Fruit fly (Drosophila melanogaster) whole organism, pupa: Measurements from ENCODE around the gene Prosbeta2.

Experiments used
- CG10348 ChIP-seq: fragments of 200-800 bp; sonication (Bioruptor generic); IDR thresholded peaks from 2 replicates; pipeline ENCODE4 v1.3.6; 2022; ENCODE audit warnings: missing biosample characterization, missing genetic modification characterization
- CG12605 ChIP-seq: fragments of 200-800 bp; sonication (Bioruptor generic); IDR thresholded peaks from 2 replicates; pipeline ENCODE4 v1.3.6; 2022; ENCODE audit warnings: missing biosample characterization, missing genetic modification characterization
- CG13204 ChIP-seq: fragments of 200-800 bp; sonication (Bioruptor generic); optimal IDR thresholded peaks from 2 replicates; lab custom pipeline; 2018; ENCODE audit warnings: missing biosample characterization, mild to moderate bottlenecking, missing genetic modification characterization, moderate library complexity
- CG14655 ChIP-seq: fragments of 200-800 bp; sonication (Bioruptor generic); optimal IDR thresholded peaks from 3 replicates; lab custom pipeline; 2017; ENCODE audit warnings: mild to moderate bottlenecking, missing biosample characterization, missing genetic modification reagents, missing genetic modification characterization
- CG15710 ChIP-seq: fragments of 200-800 bp; sonication (Bioruptor generic); optimal IDR thresholded peaks from 2 replicates; lab custom pipeline; 2018; ENCODE audit warnings: missing biosample characterization, mild to moderate bottlenecking, missing genetic modification characterization, moderate library complexity
- CG17806 ChIP-seq: fragments of 200-800 bp; sonication (Bioruptor generic); optimal IDR thresholded peaks from 2 replicates; lab custom pipeline; 2018; ENCODE audit warnings: missing biosample characterization, mild to moderate bottlenecking, missing genetic modification characterization, moderate library complexity
- CG32121 ChIP-seq: fragments of 200-800 bp; sonication (Bioruptor generic); IDR thresholded peaks from 2 replicates; pipeline ENCODE4 v1.3.6; 2022; ENCODE audit warnings: missing biosample characterization, missing genetic modification characterization
- CG34367 ChIP-seq: fragments of 200-800 bp; sonication (Bioruptor generic); optimal IDR thresholded peaks from 2 replicates; lab custom pipeline; 2018; ENCODE audit warnings: missing biosample characterization, mild to moderate bottlenecking, missing genetic modification characterization
- CG4496 ChIP-seq: fragments of 200-800 bp; sonication (Bioruptor generic); IDR thresholded peaks from 3 replicates; pipeline ENCODE4 v1.3.6; 2022; ENCODE audit warnings: missing biosample characterization, missing genetic modification characterization
- CG8159 ChIP-seq: fragments of 200-800 bp; sonication (Bioruptor generic); optimal IDR thresholded peaks from 3 replicates; lab custom pipeline; 2018; ENCODE audit warnings: missing biosample characterization, mild to moderate bottlenecking, missing genetic modification characterization, moderate library complexity
- CG8301 ChIP-seq: fragments of 200-800 bp; sonication (Bioruptor generic); optimal IDR thresholded peaks from 2 replicates; lab custom pipeline; 2018; ENCODE audit warnings: missing biosample characterization, mild to moderate bottlenecking, missing genetic modification characterization
- CG9948 ChIP-seq: fragments of 200-800 bp; sonication (Bioruptor generic); optimal IDR thresholded peaks from 2 replicates; lab custom pipeline; 2018; ENCODE audit warnings: missing biosample characterization, mild to moderate bottlenecking, missing genetic modification characterization, moderate library complexity
- D1 ChIP-seq: fragments of 200-800 bp; sonication (Bioruptor generic); optimal IDR thresholded peaks from 2 replicates; lab custom pipeline; 2018; ENCODE audit warnings: missing biosample characterization, mild to moderate bottlenecking, missing genetic modification characterization, moderate library complexity
- EcR ChIP-seq: fragments of 200-800 bp; sonication (Bioruptor generic); optimal IDR thresholded peaks from 3 replicates; lab custom pipeline; 2019; ENCODE audit warnings: missing biosample characterization, missing genetic modification characterization, mild to moderate bottlenecking, moderate library complexity, missing genetic modification reagents
- Ets98B ChIP-seq: fragments of 200-800 bp; sonication (Bioruptor generic); IDR thresholded peaks from 2 replicates; pipeline ENCODE4 v1.3.6; 2022; ENCODE audit warnings: missing biosample characterization, missing genetic modification characterization
- Pif1A ChIP-seq: fragments of 200-800 bp; sonication (Bioruptor generic); optimal IDR thresholded peaks from 3 replicates; lab custom pipeline; 2016; ENCODE audit warnings: missing biosample characterization, missing genetic modification characterization
- Pif1B ChIP-seq: fragments of 200-800 bp; sonication (Bioruptor generic); optimal IDR thresholded peaks from 3 replicates; lab custom pipeline; 2016; ENCODE audit warnings: missing biosample characterization, missing genetic modification characterization
- Snoo ChIP-seq: fragments of 200-800 bp; sonication (Bioruptor generic); optimal IDR thresholded peaks from 3 replicates; lab custom pipeline; 2017; ENCODE audit warnings: missing biosample characterization, mild to moderate bottlenecking, missing genetic modification characterization, inconsistent platforms
- fd96Ca ChIP-seq: fragments of 200-800 bp; sonication (Bioruptor generic); IDR thresholded peaks from 3 replicates; pipeline ENCODE4 v1.3.6; 2022; ENCODE audit warnings: missing biosample characterization, missing genetic modification characterization
- gl ChIP-seq: fragments of 200-800 bp; sonication (Bioruptor generic); optimal IDR thresholded peaks from 2 replicates; lab custom pipeline; 2018; ENCODE audit warnings: missing biosample characterization, mild to moderate bottlenecking, missing genetic modification characterization
- rn ChIP-seq: fragments of 200-800 bp; sonication (Bioruptor generic); IDR thresholded peaks from 2 replicates; pipeline ENCODE4 v1.3.6; 2022; ENCODE audit warnings: missing biosample characterization, missing genetic modification characterization

Gene Prosbeta2

dm6 chr3L:15011142-15011541 lies 11.4 kb downstream of the Prosbeta2 start:
- TF ChIP-seq CG14655 (GFP tag; lab: Kevin White, UChicago) (no peak), CG9948 (tag; lab: Kevin White, UChicago) (no peak), gl (tag; lab: Kevin White, UChicago) (no peak), CG4496 (no peak), Snoo (tag; lab: Kevin White, UChicago) (no peak), CG15710 (no peak), CG34367 (tag; lab: Kevin White, UChicago) (no peak), CG32121 (GFP tag; lab: Robert Waterston, UW) (no peak), CG17806 (tag; lab: Kevin White, UChicago) (no peak), rn (GFP tag; lab: Robert Waterston, UW) (no peak)
- TF ChIP-seq, all 21 proteins: peak for 0

- peak; percentile 46; the same call in 1 of the 2 replicates for TF ChIP-seq rn (GFP tag; lab: Robert Waterston, UW)
- TF ChIP-seq EcR (GFP tag; lab: Kevin White, UChicago), result peak; percentile 46
- TF ChIP-seq CG9948 (tag; lab: Kevin White, UChicago), result peak; percentile 82
- peak; percentile 66 for TF ChIP-seq D1
- TF ChIP-seq CG17806 (tag; lab: Kevin White, UChicago), result peak; percentile 86
- TF ChIP-seq gl (tag; lab: Kevin White, UChicago), result peak; percentile 48
- TF ChIP-seq Pif1B (GFP tag; lab: Kevin White, UChicago), result peak; percentile 64
- TF ChIP-seq CG8301, result peak; percentile 79
- peak; percentile 82 for TF ChIP-seq Ets98B (GFP tag; lab: Robert Waterston, UW)
- peak; percentile 81 for TF ChIP-seq CG32121 (GFP tag; lab: Robert Waterston, UW)
- peak; percentile 86 for TF ChIP-seq CG15710
- TF ChIP-seq CG10348, result 0 out of 2 replicates have a peak, but pooled peaks have one; percentile 17
- peak; percentile 83 for TF ChIP-seq CG14655 (GFP tag; lab: Kevin White, UChicago)
- TF ChIP-seq CG34367 (tag; lab: Kevin White, UChicago), result peak; percentile 78
- TF ChIP-seq fd96Ca (GFP tag; lab: Robert Waterston, UW), result no peak
- peak; percentile 39 for TF ChIP-seq Snoo (tag; lab: Kevin White, UChicago)
- TF ChIP-seq Pif1A (GFP tag; lab: Kevin White, UChicago), result peak; percentile 71
- TF ChIP-seq CG8159 (tag; lab: Kevin White, UChicago), result peak; percentile 85
- peak; percentile 72 for TF ChIP-seq CG12605 (GFP tag; lab: Robert Waterston, UW)
- peak; percentile 87 for TF ChIP-seq CG4496
- peak; percentile 21 for TF ChIP-seq CG13204 (GFP tag; lab: Kevin White, UChicago)
Observed at dm6 chr3L:15011638-15012335, 12.0 kb downstream of the Prosbeta2 start.

dm6 chr3L:15013296-15013695 lies 13.5 kb downstream of the Prosbeta2 start:
- TF ChIP-seq Ets98B (GFP tag; lab: Robert Waterston, UW) (no peak), CG15710 (peak; percentile 71), CG12605 (GFP tag; lab: Robert Waterston, UW) (0 out of 2 replicates have a peak, but pooled peaks have one; percentile 14), CG34367 (tag; lab: Kevin White, UChicago) (no peak), CG14655 (GFP tag; lab: Kevin White, UChicago) (peak; percentile 60), CG8159 (tag; lab: Kevin White, UChicago) (peak; percentile 74), CG4496 (peak; percentile 41; the same call in 1 of the 3 replicates), CG17806 (tag; lab: Kevin White, UChicago) (peak; percentile 55), CG32121 (GFP tag; lab: Robert Waterston, UW) (no peak), CG10348 (no peak), CG8301 (peak; percentile 55), rn (GFP tag; lab: Robert Waterston, UW) (no peak), Pif1A (GFP tag; lab: Kevin White, UChicago) (peak; percentile 46), Snoo (tag; lab: Kevin White, UChicago) (peak; percentile 1), fd96Ca (GFP tag; lab: Robert Waterston, UW) (no peak), CG9948 (tag; lab: Kevin White, UChicago) (peak; percentile 64)

dm6 chr3L:15013957-15014692 lies 14.4 kb downstream of the Prosbeta2 start, which contains the start of gene Reck:
Reck (minus strand) TSS chr3L:15014062.
- TF ChIP-seq CG8159 (tag; lab: Kevin White, UChicago), result peak; percentile 87
- TF ChIP-seq rn (GFP tag; lab: Robert Waterston, UW), result peak; percentile 75
- TF ChIP-seq CG12605 (GFP tag; lab: Robert Waterston, UW), result peak; percentile 96
- peak; percentile 54 for TF ChIP-seq CG13204 (GFP tag; lab: Kevin White, UChicago)
- TF ChIP-seq Pif1B (GFP tag; lab: Kevin White, UChicago), result peak; percentile 91
- peak; percentile 83 for TF ChIP-seq CG15710
- peak; percentile 74 for TF ChIP-seq fd96Ca (GFP tag; lab: Robert Waterston, UW)
- peak; percentile 95 for TF ChIP-seq CG4496
- TF ChIP-seq CG32121 (GFP tag; lab: Robert Waterston, UW), result peak; percentile 91
- TF ChIP-seq gl (tag; lab: Kevin White, UChicago), result peak; percentile 75
- TF ChIP-seq CG8301, result peak; percentile 87
- TF ChIP-seq CG17806 (tag; lab: Kevin White, UChicago), result peak; percentile 94
- peak; percentile 59 for TF ChIP-seq EcR (GFP tag; lab: Kevin White, UChicago)
- TF ChIP-seq CG14655 (GFP tag; lab: Kevin White, UChicago), result peak; percentile 91
- TF ChIP-seq Snoo (tag; lab: Kevin White, UChicago), result peak; percentile 79
- TF ChIP-seq Pif1A (GFP tag; lab: Kevin White, UChicago), result peak; percentile 90
- no peak for TF ChIP-seq CG10348
- TF ChIP-seq D1, result peak; percentile 97
- peak; percentile 86 for TF ChIP-seq CG9948 (tag; lab: Kevin White, UChicago)
- peak; percentile 86 for TF ChIP-seq CG34367 (tag; lab: Kevin White, UChicago)
- TF ChIP-seq Ets98B (GFP tag; lab: Robert Waterston, UW), result peak; percentile 96
